Worm (Caenorhabditis elegans): ENCODE data around the gene scl-8.
A peak's percentile ranks its signal among the peaks of the same experiment; 100 is the strongest.

scl-8 gene

ce11 chrIV:13100415-13100814, 28.9 kb downstream of the scl-8 start, which contains the start of gene fask-1:
Gene fask-1, plus strand, starts transcription at chrIV:13100715.
- TF ChIP-seq unc-98 (GFP tag; IDR thresholded peaks at IDR 0.05), result no peak
- no peak for TF ChIP-seq vab-15 (tag; optimal IDR thresholded peaks at IDR 0.05)
- no peak for TF ChIP-seq mab-9 (GFP tag; IDR thresholded peaks at IDR 0.05)
- no peak for TF ChIP-seq dsc-1 (tag; optimal IDR thresholded peaks at IDR 0.05)
- TF ChIP-seq sup-37 (GFP tag; optimal IDR thresholded peaks at IDR 0.05), result no peak
- no peak for TF ChIP-seq egl-13 (tag; optimal IDR thresholded peaks at IDR 0.05)
- no peak for TF ChIP-seq Y116A8C.19 (tag; optimal IDR thresholded peaks at IDR 0.05; ENCODE audit: borderline replicate concordance)
- no peak for TF ChIP-seq egl-27 (tag; optimal IDR thresholded peaks at IDR 0.05)
- no peak for TF ChIP-seq nhr-237 (tag; optimal IDR thresholded peaks at IDR 0.05)
- TF ChIP-seq rnt-1 (tag; optimal IDR thresholded peaks at IDR 0.05), result no peak
- no peak for TF ChIP-seq unc-30 (tag; optimal IDR thresholded peaks at IDR 0.05)
- TF ChIP-seq nhr-77 (tag; optimal IDR thresholded peaks at IDR 0.05), result no peak
- no peak for TF ChIP-seq mep-1 (tag; optimal IDR thresholded peaks at IDR 0.05)

- TF ChIP-seq rnt-1 (tag; optimal IDR thresholded peaks at IDR 0.05), result no peak
- TF ChIP-seq lin-39 (tag; optimal IDR thresholded peaks at IDR 0.05), result no peak
- no peak for TF ChIP-seq nhr-19 (GFP tag; conservative IDR thresholded peaks at IDR 0.05)
- TF ChIP-seq ceh-90 (tag; optimal IDR thresholded peaks at IDR 0.05), result no peak
- TF ChIP-seq dpl-1 (GFP tag; optimal IDR thresholded peaks at IDR 0.05), result no peak
- TF ChIP-seq nhr-85 (tag), result no peak
Observed at ce11 chrIV:13104900-13105299, 33.4 kb downstream of the scl-8 start, which contains the start of gene rde-11. Gene rde-11, plus strand, starts transcription at chrIV:13105200.

- TF ChIP-seq grh-1 (GFP tag; IDR thresholded peaks at IDR 0.05), result no peak
Observed at ce11 chrIV:13107359-13107758, 35.8 kb downstream of the scl-8 start, which contains the start of gene B0564.2. Gene B0564.2, plus strand, starts transcription at chrIV:13107659.

ce11 chrIV:13108430-13108829, 36.9 kb downstream of the scl-8 start:
- TF ChIP-seq rnt-1 (tag; optimal IDR thresholded peaks at IDR 0.05), result no peak
- peak; percentile 2 for TF ChIP-seq blmp-1 (tag; optimal IDR thresholded peaks at IDR 0.05)

DNA sequence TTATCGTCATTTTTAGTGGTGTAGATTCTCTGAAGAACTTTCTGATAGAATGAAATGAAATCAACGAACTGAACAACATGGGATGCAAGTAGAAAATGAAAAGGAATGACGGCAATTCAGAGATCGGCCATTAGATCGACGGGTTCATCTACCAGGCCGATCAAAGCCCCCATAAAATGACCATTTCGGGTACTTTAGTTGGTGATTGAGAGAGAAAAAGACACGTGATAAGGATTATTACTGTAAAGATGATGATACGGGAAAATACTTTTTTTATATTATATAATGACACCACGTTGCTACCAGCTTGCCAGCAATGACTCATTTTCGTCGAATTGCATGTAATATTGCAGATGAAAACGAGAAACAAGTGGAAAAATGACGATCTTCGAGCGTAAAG, 38.2 kb downstream of the scl-8 start, which contains the start of gene best-1:
Gene best-1 (minus strand): TSS at position 29 of the 400 bp plus-strand sequence.
- no peak for TF ChIP-seq ces-1 (GFP tag; optimal IDR thresholded peaks at IDR 0.05)
- no peak for TF ChIP-seq swsn-7 (tag; optimal IDR thresholded peaks at IDR 0.05)
- no peak for TF ChIP-seq tlp-1 (tag; optimal IDR thresholded peaks at IDR 0.05)
- no peak for TF ChIP-seq egl-13 (tag; optimal IDR thresholded peaks at IDR 0.05)
- peak in 1 of 2 experiments; percentile 49 for TF ChIP-seq mdl-1 (tag; optimal IDR thresholded peaks at IDR 0.05)
- no peak for TF ChIP-seq fkh-8 (tag; optimal IDR thresholded peaks at IDR 0.05)
- TF ChIP-seq elt-3 (tag; optimal IDR thresholded peaks at IDR 0.05), result peak in 4 of 6 experiments; percentile 34 to 69 (median 50)
- TF ChIP-seq fkh-4 (tag; optimal IDR thresholded peaks at IDR 0.05; ENCODE audit: borderline replicate concordance), result no peak
- TF ChIP-seq C16A3.4 (tag; optimal IDR thresholded peaks at IDR 0.05), result no peak
- no peak for TF ChIP-seq C34B4.2 (tag; optimal IDR thresholded peaks at IDR 0.05)
- no peak for TF ChIP-seq lin-14 (GFP tag; optimal IDR thresholded peaks at IDR 0.05)
- TF ChIP-seq efl-3 (GFP tag; optimal IDR thresholded peaks at IDR 0.05), result no peak
- peak; percentile 45 for TF ChIP-seq nhr-71 (tag; optimal IDR thresholded peaks at IDR 0.05)
- no peak for TF ChIP-seq fos-1 (tag; optimal IDR thresholded peaks at IDR 0.05)
- TF ChIP-seq C04F5.9 (tag; optimal IDR thresholded peaks at IDR 0.05), result no peak
- TF ChIP-seq snpc-4 (tag; optimal IDR thresholded peaks at IDR 0.05), result no peak
- TF ChIP-seq snu-23 (GFP tag; optimal IDR thresholded peaks at IDR 0.05), result peak; percentile 25
- TF ChIP-seq mep-1 (tag; optimal IDR thresholded peaks at IDR 0.05), result no peak
- no peak for TF ChIP-seq ceh-82 (tag; optimal IDR thresholded peaks at IDR 0.05)
- peak; percentile 55 for TF ChIP-seq nhr-90 (tag; optimal IDR thresholded peaks at IDR 0.05; ENCODE audit: poor library complexity)
- TF ChIP-seq ceh-90 (tag; optimal IDR thresholded peaks at IDR 0.05), result no peak
- no peak for TF ChIP-seq mab-9 (GFP tag; IDR thresholded peaks at IDR 0.05)
- TF ChIP-seq nhr-19 (GFP tag; conservative IDR thresholded peaks at IDR 0.05), result peak; percentile 46; the same call in 1 of the 2 replicates
- no peak for TF ChIP-seq unc-86 (tag; optimal IDR thresholded peaks at IDR 0.05)
- peak; percentile 64 for TF ChIP-seq nhr-20 (tag; optimal IDR thresholded peaks at IDR 0.05)
- TF ChIP-seq blmp-1 (tag; optimal IDR thresholded peaks at IDR 0.05), result peak; percentile 73
- TF ChIP-seq isw-1 (GFP tag; IDR thresholded peaks at IDR 0.05), result no peak
- TF ChIP-seq lin-39 (tag; optimal IDR thresholded peaks at IDR 0.05), result no peak
- TF ChIP-seq nhr-85 (tag), result peak; percentile 67
- no peak for TF ChIP-seq aha-1 (tag; optimal IDR thresholded peaks at IDR 0.05)
- no peak for TF ChIP-seq efl-1 (optimal IDR thresholded peaks at IDR 0.05)
- no peak for TF ChIP-seq efl-1 (GFP tag; optimal IDR thresholded peaks at IDR 0.05 in 1 of 2)
- no peak for TF ChIP-seq irx-1 (tag; optimal IDR thresholded peaks at IDR 0.05)
